Fruit fly (Drosophila melanogaster): Measurements from ENCODE around the gene pum.

Gene pum

DNA sequence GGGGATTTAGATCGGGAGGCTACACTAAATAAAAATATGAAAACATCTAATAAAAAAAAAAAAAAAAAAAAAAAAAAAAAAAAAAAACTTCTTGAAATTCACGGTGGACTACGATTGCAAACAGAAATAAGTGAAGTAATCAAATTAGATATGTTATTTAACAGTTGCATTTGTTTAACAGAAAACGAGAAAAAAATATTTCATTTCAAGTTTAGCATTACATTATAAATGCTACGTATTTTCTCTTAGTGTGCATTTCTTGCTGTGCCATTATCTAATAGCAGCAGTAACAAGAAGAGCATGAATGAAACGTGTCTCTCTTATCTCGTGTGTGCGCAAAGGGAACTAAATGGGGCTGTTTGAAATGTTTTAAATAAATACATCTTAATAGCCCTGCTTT, 12.7 kb downstream of the pum start (continued):
- TF ChIP-seq bowl (GFP tag; IDR thresholded peaks at IDR 0.05) (no peak), luna (GFP tag; optimal IDR thresholded peaks at IDR 0.05) (no peak), dmrt11E (tag; optimal IDR thresholded peaks at IDR 0.05) (peak; percentile 61), CG4617 (GFP tag; optimal IDR thresholded peaks at IDR 0.05; ENCODE audit: borderline replicate concordance) (peak; percentile 24), CG16815 (GFP tag; optimal IDR thresholded peaks at IDR 0.05) (no peak), slbo (GFP tag; IDR thresholded peaks at IDR 0.05) (peak; percentile 77), CG2712 (tag; optimal IDR thresholded peaks at IDR 0.05) (peak; percentile 86), Rfx (GFP tag; IDR thresholded peaks at IDR 0.05) (peak; percentile 65), CG31224 (GFP tag; IDR thresholded peaks at IDR 0.05) (peak; percentile 57; the same call in 1 of the 2 replicates), CG11456 (GFP tag; IDR thresholded peaks at IDR 0.05) (no peak), Meics (GFP tag; optimal IDR thresholded peaks at IDR 0.05) (peak; percentile 63), ham (GFP tag; IDR thresholded peaks at IDR 0.05) (no peak), ATbp (GFP tag; optimal IDR thresholded peaks at IDR 0.05) (peak; percentile 69), repo (GFP tag; optimal IDR thresholded peaks at IDR 0.05) (peak; percentile 9), Hmr (GFP tag; optimal IDR thresholded peaks at IDR 0.05) (peak; percentile 57), Max (GFP tag; optimal IDR thresholded peaks at IDR 0.05) (peak; percentile 61), stwl (tag; optimal IDR thresholded peaks at IDR 0.05) (peak; percentile 13), CG10431 (GFP tag; optimal IDR thresholded peaks at IDR 0.05) (no peak), CG15601 (tag; optimal IDR thresholded peaks at IDR 0.05) (peak; percentile 44), CG8359 (GFP tag; optimal IDR thresholded peaks at IDR 0.05; ENCODE audit: borderline replicate concordance) (peak; percentile 11), vvl (GFP tag; IDR thresholded peaks at IDR 0.05) (peak; percentile 84), Dip3 (GFP tag; optimal IDR thresholded peaks at IDR 0.05) (peak; percentile 3), CG8290 (GFP tag; optimal IDR thresholded peaks at IDR 0.05) (no peak), CG8290 (tag; optimal IDR thresholded peaks at IDR 0.05) (peak in 1 of 2 experiments; percentile 40), twi (tag; optimal IDR thresholded peaks at IDR 0.05) (peak; percentile 59), pnt (GFP tag; optimal IDR thresholded peaks at IDR 0.05) (peak; percentile 56), ken (GFP tag; IDR thresholded peaks at IDR 0.05) (no peak), NfI (GFP tag; optimal IDR thresholded peaks at IDR 0.05) (peak; percentile 40), Med (GFP tag) (peak; percentile 67), CG10654 (GFP tag; optimal IDR thresholded peaks at IDR 0.05) (peak; percentile 72), Tbp (GFP tag; optimal IDR thresholded peaks at IDR 0.05) (no peak), CG2678 (tag; optimal IDR thresholded peaks at IDR 0.05) (peak; percentile 65), tin (GFP tag; optimal IDR thresholded peaks at IDR 0.05) (peak; percentile 76), Eip74EF (GFP tag; optimal IDR thresholded peaks at IDR 0.05) (no peak), TFAM (GFP tag; optimal IDR thresholded peaks at IDR 0.05) (no peak), NC2α (GFP tag; optimal IDR thresholded peaks at IDR 0.05) (no peak), NK7.1 (GFP tag; optimal IDR thresholded peaks at IDR 0.05) (peak; percentile 16), zf30C (GFP tag; optimal IDR thresholded peaks at IDR 0.05) (peak; percentile 53), CG6683 (GFP tag; optimal IDR thresholded peaks at IDR 0.05) (peak; percentile 10), Dek (tag; optimal IDR thresholded peaks at IDR 0.05) (peak; percentile 25), CG18619 (GFP tag; optimal IDR thresholded peaks at IDR 0.05) (peak; percentile 43), ab (GFP tag; optimal IDR thresholded peaks at IDR 0.05) (no peak), bigmax (GFP tag; optimal IDR thresholded peaks at IDR 0.05) (no peak), yki (optimal IDR thresholded peaks at IDR 0.05) (no peak), NC2β (GFP tag; optimal IDR thresholded peaks at IDR 0.05) (no peak), Hr39 (optimal IDR thresholded peaks at IDR 0.05) (no peak), emc (GFP tag; optimal IDR thresholded peaks at IDR 0.05) (peak; percentile 10), sug (tag; optimal IDR thresholded peaks at IDR 0.05) (peak; percentile 25), B-H2 (GFP tag; optimal IDR thresholded peaks at IDR 0.05) (no peak), CG5245 (GFP tag; optimal IDR thresholded peaks at IDR 0.05) (peak; percentile 53), ara (GFP tag; IDR thresholded peaks at IDR 0.05) (peak; percentile 69), hkb (optimal IDR thresholded peaks at IDR 0.05) (no peak), hkb (GFP tag; IDR thresholded peaks at IDR 0.05) (peak; percentile 82)
